Worm (Caenorhabditis elegans) whole organism, late embryonic: Measurements from ENCODE around the gene C34C6.3.

Experiments used
- C08G9.2 ChIP-seq: sonication (generic microtip); optimal IDR thresholded peaks from 2 replicates; lab custom pipeline; 2016; ENCODE audit warnings: mild to moderate bottlenecking, missing genetic modification characterization, moderate library complexity, missing compliant biosample characterization
- ets-4 ChIP-seq: sonication (generic microtip); optimal IDR thresholded peaks from 2 replicates; lab custom pipeline; 2016; ENCODE audit warnings: missing genetic modification characterization, missing compliant biosample characterization
- sox-4 ChIP-seq: sonication (generic microtip); optimal IDR thresholded peaks from 2 replicates; lab custom pipeline; 2017; ENCODE audit warnings: mild to moderate bottlenecking, missing genetic modification characterization, inconsistent platforms, missing compliant biosample characterization
- syd-9 ChIP-seq: sonication (generic microtip); optimal IDR thresholded peaks from 2 replicates; lab custom pipeline; 2016; ENCODE audit warnings: mild to moderate bottlenecking, missing genetic modification characterization, moderate library complexity, missing compliant biosample characterization
- tbx-7 ChIP-seq: sonication (generic microtip); optimal IDR thresholded peaks from 2 replicates; lab custom pipeline; 2016; ENCODE audit warnings: missing genotype, missing genetic modification characterization, missing compliant biosample characterization

ce11 chrII:8668871-8669270 lies 22.8 kb upstream of the C34C6.3 start:
- no peak for TF ChIP-seq sox-4 (tag; lab: Kevin White, UChicago)
- TF ChIP-seq syd-9 (tag; lab: Kevin White, UChicago) = no peak
- TF ChIP-seq tbx-7 (tag; lab: Kevin White, UChicago) = no peak
- no peak for TF ChIP-seq ets-4 (tag; lab: Kevin White, UChicago)
- TF ChIP-seq C08G9.2 (tag; lab: Kevin White, UChicago) = no peak
